Fruit fly (Drosophila melanogaster) whole organism, adult: Measurements from ENCODE around the gene CG14143.

Experiments
- CG11617 ChIP-seq: fragments of 200-800 bp; sonication (Bioruptor generic); optimal IDR thresholded peaks from 2 replicates; lab custom pipeline; 2017; ENCODE audit warnings: mild to moderate bottlenecking, missing biosample characterization, missing genetic modification reagents, missing genetic modification characterization
- CG12768 ChIP-seq: fragments of 200-800 bp; sonication (Bioruptor generic); optimal IDR thresholded peaks from 2 replicates; lab custom pipeline; 2017; ENCODE audit warnings: missing biosample characterization, missing genetic modification characterization, mild to moderate bottlenecking, moderate library complexity, missing genetic modification reagents
- CG14711 ChIP-seq: fragments of 200-800 bp; sonication (Bioruptor generic); optimal IDR thresholded peaks from 2 replicates; lab custom pipeline; 2018; ENCODE audit warnings: missing biosample characterization, mild to moderate bottlenecking, missing genetic modification characterization, moderate library complexity
- CG1620 ChIP-seq: fragments of 200-800 bp; sonication (Bioruptor generic); optimal IDR thresholded peaks from 2 replicates; lab custom pipeline; 2016; ENCODE audit warnings: missing biosample characterization, missing genetic modification characterization
- CG33017 ChIP-seq: fragments of 200-800 bp; sonication (Bioruptor generic); optimal IDR thresholded peaks from 2 replicates; lab custom pipeline; 2018; ENCODE audit warnings: missing biosample characterization, mild to moderate bottlenecking, missing genetic modification characterization, moderate library complexity
- CG5204 ChIP-seq: fragments of 200-800 bp; sonication (Bioruptor generic); optimal IDR thresholded peaks from 2 replicates; lab custom pipeline; 2016; ENCODE audit warnings: missing biosample characterization, missing genetic modification characterization
- CG7045 ChIP-seq: fragments of 200-800 bp; sonication (Bioruptor generic); optimal IDR thresholded peaks from 2 replicates; lab custom pipeline; 2017; ENCODE audit warnings: missing biosample characterization, mild to moderate bottlenecking, missing genetic modification characterization
- CG7101 ChIP-seq: fragments of 200-800 bp; sonication (Bioruptor generic); optimal IDR thresholded peaks from 2 replicates; lab custom pipeline; 2018; ENCODE audit warnings: missing biosample characterization, mild to moderate bottlenecking, missing genetic modification characterization, moderate library complexity
- Clk ChIP-seq: fragments of 200-800 bp; sonication (Bioruptor generic); optimal IDR thresholded peaks from 2 replicates; lab custom pipeline; 2017; ENCODE audit warnings: missing biosample characterization, missing genetic modification characterization
- Crg-1 ChIP-seq: fragments of 200-800 bp; sonication (Bioruptor generic); optimal IDR thresholded peaks from 2 replicates; lab custom pipeline; 2016; ENCODE audit warnings: missing biosample characterization, missing genetic modification characterization
- Hr96 ChIP-seq: fragments of 200-800 bp; sonication (Bioruptor generic); optimal IDR thresholded peaks from 2 replicates; lab custom pipeline; 2016; ENCODE audit warnings: missing biosample characterization, missing genetic modification characterization
- Mnt ChIP-seq: fragments of 200-800 bp; sonication (Bioruptor generic); optimal IDR thresholded peaks from 2 replicates; lab custom pipeline; 2016; ENCODE audit warnings: missing biosample characterization, mild to moderate bottlenecking, missing genetic modification characterization
- bab1 ChIP-seq: fragments of 200-800 bp; sonication (Bioruptor generic); optimal IDR thresholded peaks from 3 replicates; lab custom pipeline; 2019; ENCODE audit warnings: missing biosample characterization, mild to moderate bottlenecking, missing genetic modification characterization, moderate library complexity
- cic ChIP-seq: fragments of 200-800 bp; sonication (Bioruptor generic); optimal IDR thresholded peaks from 2 replicates; lab custom pipeline; 2017; ENCODE audit warnings: missing biosample characterization, mild to moderate bottlenecking, missing genetic modification characterization, moderate library complexity
- cnc ChIP-seq, 2 experiments: fragments of >200 bp; optimal IDR thresholded peaks; 2 replicates each; lab custom pipeline; 2017
- kay ChIP-seq: fragments of 200-800 bp; sonication (Bioruptor generic); peaks from one replicate; lab custom pipeline; 2016; ENCODE audit warnings: missing biosample characterization, missing genetic modification characterization, borderline replicate concordance
- ovo ChIP-seq: fragments of 200-800 bp; sonication (Bioruptor generic); optimal IDR thresholded peaks from 2 replicates; lab custom pipeline; 2016; ENCODE audit warnings: missing biosample characterization, missing genetic modification characterization
- pad ChIP-seq: fragments of 200-800 bp; sonication (Bioruptor generic); optimal IDR thresholded peaks from 3 replicates; lab custom pipeline; 2017; ENCODE audit warnings: missing biosample characterization, missing genetic modification characterization, mild to moderate bottlenecking, moderate library complexity, missing genetic modification reagents
- tj ChIP-seq: fragments of 200-800 bp; sonication (Bioruptor generic); optimal IDR thresholded peaks from 3 replicates; lab custom pipeline; 2017; ENCODE audit warnings: missing biosample characterization, mild to moderate bottlenecking, missing genetic modification characterization, moderate library complexity
- toe ChIP-seq: fragments of 200-800 bp; sonication (Bioruptor generic); optimal IDR thresholded peaks from 2 replicates; lab custom pipeline; 2016; ENCODE audit warnings: missing biosample characterization, missing genetic modification characterization

CG14143 gene

DNA sequence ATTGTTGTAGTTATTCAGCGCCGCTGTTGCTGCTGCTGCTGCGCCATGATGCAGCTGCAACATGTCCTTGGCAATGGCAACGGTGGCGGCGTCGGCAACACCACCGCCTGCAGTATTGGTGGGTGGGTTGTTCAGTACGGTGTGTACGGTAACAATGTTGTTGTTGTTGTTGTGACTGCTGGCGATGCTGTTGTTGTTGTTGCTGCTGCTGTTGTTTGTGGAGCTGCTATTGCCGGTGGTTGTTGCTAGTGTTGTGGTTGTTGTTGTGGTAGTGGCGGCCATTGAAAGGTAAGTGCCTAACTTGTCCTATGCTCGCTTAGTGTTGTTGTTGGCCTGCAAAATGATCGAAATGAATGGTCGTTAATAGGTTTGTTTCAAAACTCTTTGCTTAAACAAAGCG is 17.1 kb upstream of the CG14143 start:
- TF ChIP-seq CG7045 (GFP tag; lab: Kevin White, UChicago) (no peak), kay (no peak), CG5204 (GFP tag; lab: Kevin White, UChicago) (no peak), Clk (GFP tag; lab: Kevin White, UChicago) (no peak), ovo (GFP tag; lab: Kevin White, UChicago) (no peak), Crg-1 (no peak)

DNA sequence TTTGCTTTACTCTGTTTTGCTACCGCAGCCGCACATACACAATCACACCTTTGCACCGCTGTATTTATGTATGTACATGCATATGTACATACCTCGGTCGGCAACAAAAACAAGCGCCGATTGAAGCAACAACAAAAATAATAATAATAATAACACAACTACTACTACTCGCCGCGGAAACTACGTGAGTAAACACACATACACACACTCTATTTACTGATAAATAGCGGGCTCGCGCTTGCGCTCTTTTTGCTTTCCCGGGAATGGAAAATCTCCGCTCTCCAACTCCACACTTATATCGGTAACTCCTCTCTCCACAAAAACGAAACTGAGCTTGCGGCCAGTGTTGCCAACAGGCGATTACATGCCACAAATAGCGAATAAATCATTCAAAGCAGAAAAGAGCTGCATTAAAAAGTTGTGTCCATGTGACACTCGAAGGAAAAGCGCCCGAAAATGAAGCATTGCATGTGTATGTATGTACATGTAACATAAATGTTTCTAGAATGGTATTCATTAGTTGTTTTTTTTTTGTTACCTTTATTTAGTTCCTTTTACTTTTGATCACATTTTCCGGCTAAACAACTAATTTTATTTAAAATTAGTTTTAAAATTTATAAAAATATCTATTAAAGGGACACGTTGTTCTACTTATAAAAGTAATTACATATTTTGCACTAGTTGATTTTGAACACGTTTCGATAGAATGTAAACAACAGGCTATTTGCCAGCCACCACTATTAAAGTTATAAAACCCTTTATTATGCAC is 16.0 kb upstream of the CG14143 start:
- TF ChIP-seq CG12768 (GFP tag; lab: Kevin White, UChicago): peak; percentile 68
- peak; percentile 80 for TF ChIP-seq ovo (GFP tag; lab: Kevin White, UChicago)
- TF ChIP-seq tj (GFP tag; lab: Kevin White, UChicago): peak; percentile 40
- peak; percentile 66 for TF ChIP-seq Crg-1
- TF ChIP-seq Clk (GFP tag; lab: Kevin White, UChicago): peak; percentile 54
- TF ChIP-seq pad: peak; percentile 78
- peak; percentile 48 for TF ChIP-seq CG7045 (GFP tag; lab: Kevin White, UChicago)
- peak; percentile 97 for TF ChIP-seq kay
- TF ChIP-seq toe (GFP tag; lab: Kevin White, UChicago): no peak
- TF ChIP-seq CG5204 (GFP tag; lab: Kevin White, UChicago): no peak
- no peak for TF ChIP-seq CG11617 (GFP tag; lab: Kevin White, UChicago)
- peak; percentile 19 for TF ChIP-seq CG33017 (tag; lab: Kevin White, UChicago)
- peak; percentile 70 for TF ChIP-seq CG7101
- TF ChIP-seq bab1 (GFP tag; lab: Kevin White, UChicago): no peak
- peak; percentile 34 for TF ChIP-seq Hr96 (GFP tag; lab: Kevin White, UChicago)
- TF ChIP-seq CG14711: peak; percentile 60
- TF ChIP-seq cic: peak; percentile 98
- TF ChIP-seq cnc (optimal IDR thresholded peaks at IDR 0.05; lab: Kevin White, UChicago): no peak
- no peak for TF ChIP-seq CG1620 (GFP tag; lab: Kevin White, UChicago)
- peak; percentile 85 for TF ChIP-seq Mnt (GFP tag; lab: Kevin White, UChicago)

DNA sequence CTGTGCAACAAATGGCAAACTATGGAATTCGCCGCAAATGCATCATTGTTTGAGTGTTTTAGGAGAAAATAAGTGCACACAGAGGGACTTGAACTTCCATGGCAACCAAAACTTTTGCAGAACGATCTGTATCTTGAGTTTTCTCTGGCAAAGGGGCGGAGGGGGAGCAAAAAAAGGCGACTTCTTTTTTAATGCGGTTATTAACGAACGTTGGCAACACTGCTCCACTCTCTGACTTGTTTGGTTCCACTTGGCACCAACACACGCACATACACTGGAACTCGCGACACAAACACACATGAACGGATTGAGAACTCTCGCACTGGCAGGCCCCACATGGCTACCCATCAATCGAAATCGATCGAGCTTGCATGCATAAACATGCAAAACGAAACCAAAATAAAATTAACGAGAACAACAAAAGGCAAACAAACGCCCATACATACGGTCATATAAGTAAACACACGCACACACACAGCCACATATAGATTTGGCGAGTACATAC is 15.3 kb upstream of the CG14143 start:
- TF ChIP-seq CG7101 (no peak), CG1620 (GFP tag; lab: Kevin White, UChicago) (peak; percentile 20), pad (peak; percentile 10), CG12768 (GFP tag; lab: Kevin White, UChicago) (peak; percentile 15), cnc (optimal IDR thresholded peaks at IDR 0.05; lab: Kevin White, UChicago) (no peak), CG14711 (peak; percentile 77), bab1 (GFP tag; lab: Kevin White, UChicago) (no peak), Crg-1 (peak; percentile 56), Clk (GFP tag; lab: Kevin White, UChicago) (no peak), CG7045 (GFP tag; lab: Kevin White, UChicago) (peak; percentile 1), CG33017 (tag; lab: Kevin White, UChicago) (no peak), Mnt (GFP tag; lab: Kevin White, UChicago) (peak; percentile 7)

DNA sequence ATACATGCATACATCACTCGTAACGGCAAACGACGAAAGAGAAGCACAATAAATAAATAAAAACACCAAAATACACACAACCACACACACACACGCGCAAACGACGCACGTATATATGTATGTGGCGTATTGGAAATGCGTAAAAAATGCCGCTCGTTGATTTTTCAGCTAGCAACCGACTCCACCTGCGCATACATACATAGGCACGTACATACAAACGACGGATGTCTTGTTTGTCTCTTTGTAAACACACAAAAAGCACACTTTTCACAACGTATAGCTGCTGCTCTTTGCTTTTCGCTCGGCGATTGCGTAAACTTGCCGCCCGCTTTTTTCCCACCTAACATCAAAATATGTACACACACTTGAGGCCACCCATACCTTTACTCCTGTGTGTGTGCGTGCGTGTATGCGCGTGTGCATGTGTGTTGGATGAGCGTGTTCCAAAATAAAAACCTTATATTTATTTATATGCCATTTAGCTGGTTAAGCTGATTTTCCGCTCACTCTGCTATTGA is 14.8 kb upstream of the CG14143 start:
- no peak for TF ChIP-seq tj (GFP tag; lab: Kevin White, UChicago)
- TF ChIP-seq bab1 (GFP tag; lab: Kevin White, UChicago): no peak
- no peak for TF ChIP-seq CG14711
- TF ChIP-seq Clk (GFP tag; lab: Kevin White, UChicago): no peak
- TF ChIP-seq CG7045 (GFP tag; lab: Kevin White, UChicago): no peak
- no peak for TF ChIP-seq Hr96 (GFP tag; lab: Kevin White, UChicago)
- no peak for TF ChIP-seq CG7101
- peak; percentile 47 for TF ChIP-seq ovo (GFP tag; lab: Kevin White, UChicago)

DNA sequence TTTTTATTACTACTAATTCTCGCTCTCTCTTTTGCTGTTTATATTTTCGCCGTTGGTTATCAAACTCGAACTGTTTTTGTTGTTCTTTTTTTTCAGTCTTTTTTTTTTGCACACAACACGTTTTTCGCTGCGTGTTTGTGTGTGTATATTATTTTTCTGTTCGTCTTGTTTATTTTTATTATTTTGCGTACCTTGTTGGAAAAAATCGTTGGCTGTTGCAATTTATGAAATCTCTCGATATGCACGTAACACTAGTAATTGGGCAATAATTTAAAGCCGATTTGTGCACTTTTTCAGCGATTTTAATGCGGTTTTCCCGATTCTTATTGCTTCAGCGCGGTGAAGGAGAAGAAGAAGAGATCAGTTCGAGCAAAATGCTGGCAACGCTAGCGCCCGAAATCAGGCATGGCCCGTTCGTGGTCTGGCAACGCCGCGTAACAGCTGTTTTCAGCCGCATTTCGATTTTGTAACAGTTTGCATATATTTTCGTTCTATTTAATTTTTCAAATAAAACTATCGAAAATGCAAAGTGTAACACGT is 14.3 kb upstream of the CG14143 start, which contains the start of the genes FoxK and mRpL2:
TSS of gene FoxK (minus strand) at position 365 of the 540 bp plus-strand sequence.
TSS of gene mRpL2 (plus strand) at position 429 of the 540 bp plus-strand sequence.
- TF ChIP-seq CG1620 (GFP tag; lab: Kevin White, UChicago) (peak; percentile 64), CG7101 (peak; percentile 7), kay (peak; percentile 98), Clk (GFP tag; lab: Kevin White, UChicago) (peak; percentile 7), Hr96 (GFP tag; lab: Kevin White, UChicago) (peak; percentile 57), ovo (GFP tag; lab: Kevin White, UChicago) (peak; percentile 9), pad (no peak), tj (GFP tag; lab: Kevin White, UChicago) (peak; percentile 88), Mnt (GFP tag; lab: Kevin White, UChicago) (peak; percentile 91), cic (peak; percentile 93), Crg-1 (peak; percentile 15), CG12768 (GFP tag; lab: Kevin White, UChicago) (peak; percentile 85), CG14711 (peak; percentile 51), CG5204 (GFP tag; lab: Kevin White, UChicago) (no peak), CG11617 (GFP tag; lab: Kevin White, UChicago) (peak; percentile 89), bab1 (GFP tag; lab: Kevin White, UChicago) (peak; percentile 31), CG7045 (GFP tag; lab: Kevin White, UChicago) (peak; percentile 71), cnc (optimal IDR thresholded peaks at IDR 0.05; lab: Kevin White, UChicago) (no peak), CG33017 (tag; lab: Kevin White, UChicago) (peak; percentile 72), toe (GFP tag; lab: Kevin White, UChicago) (peak; percentile 58)
